Worm (Caenorhabditis elegans) whole organism, L4 larva: ENCODE data around the gene pho-9.
A peak's percentile ranks its signal among the peaks of the same experiment; 100 is the strongest.

ENCODE experiments used
- F37D6.2 ChIP-seq: sonication (generic microtip); optimal IDR thresholded peaks from 2 replicates; lab custom pipeline; 2016; ENCODE audit warnings: mild to moderate bottlenecking, missing genetic modification characterization, missing compliant biosample characterization
- F49E8.2 ChIP-seq: sonication (generic microtip); optimal IDR thresholded peaks from 2 replicates; lab custom pipeline; 2016; ENCODE audit warnings: missing compliant biosample characterization, mild to moderate bottlenecking, missing genetic modification characterization, borderline replicate concordance
- R02D3.7 ChIP-seq: fragments of 150-350 bp; sonication (generic microtip); optimal IDR thresholded peaks from 3 replicates; lab custom pipeline; 2014; ENCODE audit warnings: missing biosample characterization, missing genetic modification characterization
- ZK546.5 ChIP-seq, 2 experiments: sonication (generic microtip); optimal IDR thresholded peaks; 2 replicates each; lab custom pipeline; 2017; ENCODE audit warnings: missing biosample characterization in 2 of 2, missing genetic modification characterization in 2 of 2
- aha-1 ChIP-seq: fragments of 150-350 bp; peaks from one replicate; lab custom pipeline; 2014; ENCODE audit warnings: missing biosample characterization, missing genetic modification characterization
- arid-1 ChIP-seq: fragments of 200-800 bp; sonication (Bioruptor generic); conservative IDR thresholded peaks from 2 replicates; pipeline ENCODE4 v1.3.6; 2022; ENCODE audit warnings: missing genetic modification reagents, missing genetic modification characterization, missing compliant biosample characterization
- ceh-20 ChIP-seq: fragments of 200-800 bp; sonication (Bioruptor generic); IDR thresholded peaks from 2 replicates; pipeline ENCODE4 v1.3.6; 2022; ENCODE audit warnings: missing genetic modification reagents, missing genetic modification characterization, missing compliant biosample characterization
- ceh-62 ChIP-seq: sonication (generic microtip); optimal IDR thresholded peaks from 2 replicates; lab custom pipeline; 2017; ENCODE audit warnings: missing biosample characterization, missing genetic modification characterization
- ctbp-1 ChIP-seq: fragments of 200-800 bp; sonication (Bioruptor generic); IDR thresholded peaks from 2 replicates; pipeline ENCODE4 v1.3.6; 2022; ENCODE audit warnings: missing genetic modification reagents, missing genetic modification characterization, missing compliant biosample characterization
- daf-12 ChIP-seq: fragments of 150-350 bp; optimal IDR thresholded peaks from 2 replicates; lab custom pipeline; 2014; ENCODE audit warnings: missing biosample characterization, missing genetic modification reagents, missing genetic modification characterization
- daf-16 ChIP-seq, 3 experiments: sonication (generic microtip); optimal IDR thresholded peaks; 2 replicates each; lab custom pipeline; 2016 to 2017; ENCODE audit warnings: missing genetic modification characterization in 3 of 3, missing genetic modification reagents in 3 of 3, mild to moderate bottlenecking in 2 of 3, missing compliant biosample characterization in 2 of 3, missing biosample characterization in 1 of 3, moderate library complexity in 1 of 3
- dmd-9 ChIP-seq: fragments of 200-800 bp; sonication (Bioruptor generic); IDR thresholded peaks from 2 replicates; pipeline ENCODE4 v1.3.6; 2022; ENCODE audit warnings: missing genetic modification reagents, missing genetic modification characterization, missing compliant biosample characterization
- dpl-1 ChIP-seq: fragments of 150-350 bp; optimal IDR thresholded peaks from 2 replicates; lab custom pipeline; 2014; ENCODE audit warnings: missing biosample characterization, missing genetic modification reagents, missing genetic modification characterization
- duxl-1 ChIP-seq: sonication (generic microtip); optimal IDR thresholded peaks from 2 replicates; lab custom pipeline; 2016; ENCODE audit warnings: mild to moderate bottlenecking, missing genetic modification characterization, moderate library complexity, missing compliant biosample characterization; ENCODE audit not compliant: poor library complexity
- egl-43 ChIP-seq: fragments of 200-800 bp; sonication (Bioruptor generic); IDR thresholded peaks from 2 replicates; pipeline ENCODE4 v1.3.6; 2022; ENCODE audit warnings: missing genetic modification reagents, missing genetic modification characterization, missing compliant biosample characterization
- fos-1 ChIP-seq: fragments of 150-350 bp; optimal IDR thresholded peaks from 2 replicates; lab custom pipeline; 2014; ENCODE audit warnings: missing biosample characterization, missing genetic modification characterization
- lin-1 ChIP-seq: fragments of 200-800 bp; sonication (Bioruptor generic); IDR thresholded peaks from 2 replicates; pipeline ENCODE4 v1.3.6; 2022; ENCODE audit warnings: missing genetic modification reagents, missing genetic modification characterization, missing compliant biosample characterization
- lin-39 ChIP-seq: fragments of 150-350 bp; optimal IDR thresholded peaks from 2 replicates; lab custom pipeline; 2014; ENCODE audit warnings: missing biosample characterization, missing genetic modification reagents, missing genetic modification characterization
- madf-5 ChIP-seq, 2 experiments: fragments of 200-800 bp; sonication (Bioruptor generic); IDR thresholded peaks; 2 replicates each; pipeline ENCODE4 v1.3.6; 2022; ENCODE audit warnings: missing compliant biosample characterization in 2 of 2, missing genetic modification characterization in 2 of 2
- madf-9 ChIP-seq: fragments of 200-800 bp; sonication (Bioruptor generic); conservative IDR thresholded peaks from 2 replicates; pipeline ENCODE4 v1.3.6; 2022; ENCODE audit warnings: missing genetic modification reagents, missing genetic modification characterization, missing compliant biosample characterization
- mdl-1 ChIP-seq, 2 experiments: fragments of 150-350 bp in 1 of 2; sonication (generic microtip) in 1 of 2; optimal IDR thresholded peaks; 2 replicates each; lab custom pipeline; 2014 to 2017; ENCODE audit warnings: missing biosample characterization in 2 of 2, missing genetic modification characterization in 2 of 2
- mes-2 ChIP-seq: sonication (generic microtip); optimal IDR thresholded peaks from 2 replicates; lab custom pipeline; 2016; ENCODE audit warnings: missing genotype, mild to moderate bottlenecking, missing genetic modification characterization, missing compliant biosample characterization; ENCODE audit not compliant: poor library complexity, severe bottlenecking
- mxl-2 ChIP-seq: fragments of 200-800 bp; sonication (Bioruptor generic); conservative IDR thresholded peaks from 2 replicates; pipeline ENCODE4 v1.3.6; 2022; ENCODE audit warnings: missing genetic modification reagents, missing genetic modification characterization, missing compliant biosample characterization
- nhr-10 ChIP-seq: fragments of 150-350 bp; optimal IDR thresholded peaks from 2 replicates; lab custom pipeline; 2014; ENCODE audit warnings: missing biosample characterization, missing genetic modification characterization
- nhr-102 ChIP-seq: sonication (generic microtip); optimal IDR thresholded peaks from 2 replicates; lab custom pipeline; 2016; ENCODE audit warnings: mild to moderate bottlenecking, missing genetic modification characterization, moderate library complexity, missing compliant biosample characterization
- nhr-25 ChIP-seq: sonication (generic microtip); optimal IDR thresholded peaks from 2 replicates; lab custom pipeline; 2017; ENCODE audit warnings: missing genetic modification characterization, mild to moderate bottlenecking, missing compliant biosample characterization, antibody characterized with exemption, moderate library complexity, borderline replicate concordance; ENCODE audit not compliant: insufficient read depth
- nhr-41 ChIP-seq: fragments of 200-800 bp; sonication (Bioruptor generic); IDR thresholded peaks from 2 replicates; pipeline ENCODE4 v1.3.6; 2022; ENCODE audit warnings: missing genetic modification reagents, missing genetic modification characterization, missing compliant biosample characterization
- nhr-76 ChIP-seq: fragments of 150-350 bp; optimal IDR thresholded peaks from 2 replicates; lab custom pipeline; 2014; ENCODE audit warnings: missing biosample characterization, missing genetic modification characterization
- php-3 ChIP-seq: fragments of 200-800 bp; sonication (Bioruptor generic); IDR thresholded peaks from 2 replicates; pipeline ENCODE4 v1.3.6; 2022; ENCODE audit warnings: missing genetic modification reagents, missing genetic modification characterization, missing compliant biosample characterization
- pqm-1 ChIP-seq: sonication (generic microtip); optimal IDR thresholded peaks from 2 replicates; lab custom pipeline; 2017; ENCODE audit warnings: missing biosample characterization, missing genetic modification characterization
- rbr-2 ChIP-seq: sonication (generic microtip); optimal IDR thresholded peaks from 2 replicates; lab custom pipeline; 2016; ENCODE audit warnings: missing genotype, missing genetic modification characterization, missing compliant biosample characterization
- set-16 ChIP-seq: fragments of 200-800 bp; sonication (Bioruptor generic); IDR thresholded peaks from 2 replicates; pipeline ENCODE4 v1.3.6; 2022; ENCODE audit warnings: missing genetic modification reagents, missing genetic modification characterization, missing compliant biosample characterization
- snpc-1.2 ChIP-seq: fragments of 200-800 bp; sonication (Bioruptor generic); IDR thresholded peaks from 2 replicates; pipeline ENCODE4 v1.3.6; 2022; ENCODE audit warnings: missing genetic modification reagents, missing genetic modification characterization, missing compliant biosample characterization
- snpc-4 ChIP-seq: fragments of 150-350 bp; optimal IDR thresholded peaks from 2 replicates; lab custom pipeline; 2014; ENCODE audit warnings: missing biosample characterization, missing genetic modification characterization
- spr-3 ChIP-seq: fragments of 200-800 bp; sonication (Bioruptor generic); optimal IDR thresholded peaks from 2 replicates; lab custom pipeline; 2018; ENCODE audit warnings: mild to moderate bottlenecking, missing genetic modification characterization, missing compliant biosample characterization
- tag-97 ChIP-seq: fragments of 200-800 bp; sonication (Bioruptor generic); IDR thresholded peaks from 2 replicates; pipeline ENCODE4 v1.3.6; 2022; ENCODE audit warnings: missing genetic modification characterization, missing compliant biosample characterization
- unc-130 ChIP-seq: sonication (generic microtip); optimal IDR thresholded peaks from 2 replicates; lab custom pipeline; 2016; ENCODE audit warnings: missing genetic modification reagents, missing genetic modification characterization, missing compliant biosample characterization
- unc-62 ChIP-seq, 3 experiments: fragments of 150-350 bp in 1 of 3; sonication (generic microtip); optimal IDR thresholded peaks in 2 of 3; peaks in 1 of 3; 1 replicate in 1 of 3; 2 replicates in 2 of 3; lab custom pipeline; 2014 to 2017; ENCODE audit warnings: missing biosample characterization in 3 of 3, missing genetic modification characterization in 3 of 3, missing genetic modification reagents in 3 of 3, missing genotype in 1 of 3
- zag-1 ChIP-seq: fragments of 150-350 bp; optimal IDR thresholded peaks from 2 replicates; lab custom pipeline; 2014; ENCODE audit warnings: missing biosample characterization, missing genetic modification characterization
- zfp-2 ChIP-seq: sonication (generic microtip); optimal IDR thresholded peaks from 2 replicates; lab custom pipeline; 2016; ENCODE audit warnings: mild to moderate bottlenecking, missing genetic modification characterization, missing compliant biosample characterization
- zip-2 ChIP-seq: fragments of 150-350 bp; optimal IDR thresholded peaks from 2 replicates; lab custom pipeline; 2014; ENCODE audit warnings: missing biosample characterization, missing genetic modification characterization
- ztf-11 ChIP-seq: fragments of 150-350 bp; optimal IDR thresholded peaks from 2 replicates; lab custom pipeline; 2014; ENCODE audit warnings: missing biosample characterization, missing genetic modification characterization
- ztf-7 ChIP-seq: fragments of 150-350 bp; optimal IDR thresholded peaks from 2 replicates; lab custom pipeline; 2014; ENCODE audit warnings: missing biosample characterization, missing genetic modification characterization

The pho-9 gene

DNA sequence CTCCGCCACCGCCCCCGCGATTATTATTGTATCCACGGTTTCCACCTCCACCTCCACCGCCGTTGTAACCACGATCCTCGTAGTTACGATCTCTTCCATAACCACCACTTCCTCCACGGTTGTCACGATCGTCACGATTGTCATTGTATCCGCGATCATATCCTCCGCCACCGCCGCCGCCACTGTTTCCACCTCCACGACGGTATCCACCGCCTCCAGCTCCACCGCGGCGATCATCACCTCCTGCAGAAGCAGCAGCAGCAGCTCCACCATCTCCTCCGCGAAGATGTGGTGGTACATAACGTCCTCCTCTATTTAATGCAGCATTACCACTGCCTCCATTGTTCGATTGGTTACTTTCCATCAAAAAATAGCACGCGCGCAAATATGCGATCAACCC lies 18.0 kb upstream of the pho-9 start, which contains the start of gene laf-1:
TSS of gene laf-1 (minus strand) at position 399 of the 400 bp plus-strand sequence.
- TF ChIP-seq unc-62 (GFP tag; optimal IDR thresholded peaks at IDR 0.05 in 1 of 2; lab: Kevin White, UChicago) (peak in 1 of 2 experiments; percentile 50), unc-62 (tag; optimal IDR thresholded peaks at IDR 0.05; lab: Kevin White, UChicago) (no peak), F37D6.2 (tag; lab: Kevin White, UChicago) (no peak), set-16 (peak; percentile 87)

ce11 chrIII:2770752-2771151 lies 10.1 kb upstream of the pho-9 start:
- peak; percentile 85 for TF ChIP-seq set-16
- TF ChIP-seq ztf-11 (tag; lab: Kevin White, UChicago): no peak
- TF ChIP-seq lin-39: no peak
- no peak for TF ChIP-seq madf-5 (GFP tag; IDR thresholded peaks at IDR 0.05; lab: Robert Waterston, UW)
- 0 out of 2 replicates have a peak, but pooled peaks have one; percentile 7 for TF ChIP-seq egl-43 (GFP tag; lab: Robert Waterston, UW)
- TF ChIP-seq ctbp-1 (GFP tag; lab: Robert Waterston, UW): no peak

- no peak for TF ChIP-seq rbr-2 (tag; lab: Kevin White, UChicago)
- TF ChIP-seq aha-1: peak; percentile 78
- TF ChIP-seq tag-97: no peak
- no peak for TF ChIP-seq mxl-2 (GFP tag; lab: Robert Waterston, UW)
- TF ChIP-seq daf-16 (GFP tag; optimal IDR thresholded peaks at IDR 0.05; lab: Kevin White, UChicago): no peak
- no peak for TF ChIP-seq daf-16 (tag; optimal IDR thresholded peaks at IDR 0.05; lab: Kevin White, UChicago)
- peak; percentile 10 for TF ChIP-seq dpl-1 (GFP tag; lab: Kevin White, UChicago)
- TF ChIP-seq nhr-76 (tag; lab: Kevin White, UChicago): no peak
- TF ChIP-seq ceh-20 (GFP tag; lab: Robert Waterston, UW): no peak
Measured at ce11 chrIII:2769078-2769477, 8.5 kb upstream of the pho-9 start.

DNA sequence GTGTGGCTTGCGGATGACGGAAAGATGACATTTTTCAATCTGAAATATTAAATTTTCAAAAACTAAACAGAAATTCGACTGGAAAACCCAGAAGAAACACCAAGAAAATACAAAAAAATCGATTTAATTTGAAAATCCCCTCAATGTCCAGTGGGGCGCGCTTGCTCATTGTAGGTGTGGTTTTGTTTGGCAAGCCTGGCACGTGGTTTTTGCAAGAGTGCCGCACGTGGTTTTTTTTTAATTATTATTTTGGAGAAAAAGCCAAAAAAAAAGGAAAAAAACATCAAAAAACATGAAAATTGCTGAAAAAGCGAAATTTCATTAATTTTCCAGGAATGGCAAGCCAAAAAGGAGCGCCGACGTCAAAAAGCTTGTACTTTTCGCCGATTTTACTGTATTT lies 8.0 kb upstream of the pho-9 start, which contains the start of gene swsn-3:
TSS of gene swsn-3 (minus strand) at position 45 of the 400 bp plus-strand sequence.
- no peak for TF ChIP-seq nhr-76 (tag; lab: Kevin White, UChicago)
- no peak for TF ChIP-seq daf-12 (tag; lab: Kevin White, UChicago)
- TF ChIP-seq pqm-1 (tag; lab: Kevin White, UChicago): no peak
- TF ChIP-seq unc-130 (GFP tag; lab: Kevin White, UChicago): peak; percentile 78
- TF ChIP-seq nhr-102: peak; percentile 70
- TF ChIP-seq ztf-11 (tag; lab: Kevin White, UChicago): no peak
- TF ChIP-seq dpl-1 (GFP tag; lab: Kevin White, UChicago): peak; percentile 84
- TF ChIP-seq nhr-25 (tag; lab: Kevin White, UChicago): peak; percentile 48
- TF ChIP-seq lin-1: no peak
- TF ChIP-seq ceh-62 (tag; lab: Kevin White, UChicago): no peak
- peak; percentile 92 for TF ChIP-seq duxl-1
- no peak for TF ChIP-seq tag-97
- TF ChIP-seq rbr-2 (tag; lab: Kevin White, UChicago): peak; percentile 85
- TF ChIP-seq nhr-41 (GFP tag; lab: Robert Waterston, UW): no peak
- peak; percentile 89 for TF ChIP-seq arid-1 (GFP tag; lab: Robert Waterston, UW)
- TF ChIP-seq unc-62 (GFP tag; optimal IDR thresholded peaks at IDR 0.05 in 1 of 2; lab: Kevin White, UChicago): no peak
- TF ChIP-seq unc-62 (tag; optimal IDR thresholded peaks at IDR 0.05; lab: Kevin White, UChicago): no peak
- TF ChIP-seq F49E8.2 (tag; lab: Kevin White, UChicago): peak; percentile 68
- peak; percentile 25 to 63 for TF ChIP-seq mdl-1 (tag; optimal IDR thresholded peaks at IDR 0.05; lab: Kevin White, UChicago)
- peak; percentile 42 for TF ChIP-seq zfp-2 (tag; lab: Kevin White, UChicago)
- TF ChIP-seq R02D3.7 (tag; lab: Kevin White, UChicago): peak; percentile 20
- TF ChIP-seq spr-3 (GFP tag; lab: Kevin White, UChicago): peak; percentile 48
- no peak for TF ChIP-seq fos-1 (tag; lab: Kevin White, UChicago)
- peak; percentile 96 for TF ChIP-seq mes-2 (tag; lab: Kevin White, UChicago)
- peak; percentile 46 for TF ChIP-seq nhr-10 (tag; lab: Kevin White, UChicago)
- no peak for TF ChIP-seq snpc-4 (tag; lab: Kevin White, UChicago)
- no peak for TF ChIP-seq zag-1
- peak in 1 of 2 experiments; percentile 3 for TF ChIP-seq ZK546.5 (tag; optimal IDR thresholded peaks at IDR 0.05; lab: Kevin White, UChicago)
- TF ChIP-seq zip-2 (tag; lab: Kevin White, UChicago): peak; percentile 45
- 0 out of 2 replicates have a peak, but pooled peaks have one; percentile 20 for TF ChIP-seq php-3
- TF ChIP-seq dmd-9 (GFP tag; lab: Robert Waterston, UW): no peak
- TF ChIP-seq madf-9 (GFP tag; lab: Robert Waterston, UW): peak; percentile 50; the same call in 1 of the 2 replicates
- TF ChIP-seq snpc-1.2 (GFP tag; lab: Robert Waterston, UW): peak; percentile 60; the same call in 1 of the 2 replicates
- no peak for TF ChIP-seq ztf-7 (tag; lab: Kevin White, UChicago)
